Fruit fly (Drosophila melanogaster) whole organism, embryonic: ENCODE data around the gene CG13455.

Source experiments
- Ada2b ChIP-seq: fragments of 200-800 bp; sonication (Bioruptor generic); IDR thresholded peaks from 2 replicates; pipeline ENCODE4 v1.3.6; 2022; ENCODE audit warnings: missing biosample characterization, missing genetic modification characterization
- Bgb ChIP-seq: fragments of 200-800 bp; sonication (Bioruptor generic); IDR thresholded peaks from 2 replicates; pipeline ENCODE4 v1.3.6; 2022; ENCODE audit warnings: missing biosample characterization, missing genetic modification characterization; ENCODE audit not compliant: partially characterized antibody
- CG1024 ChIP-seq: fragments of 200-800 bp; sonication (Bioruptor generic); IDR thresholded peaks from 2 replicates; pipeline ENCODE4 v1.3.6; 2022; ENCODE audit warnings: missing biosample characterization, missing genetic modification characterization
- CG10267 ChIP-seq: fragments of 200-800 bp; sonication (Bioruptor generic); optimal IDR thresholded peaks from 2 replicates; lab custom pipeline; 2018; ENCODE audit warnings: missing biosample characterization, mild to moderate bottlenecking, missing genetic modification characterization, moderate library complexity
- CG10274 ChIP-seq: fragments of 200-800 bp; sonication (Bioruptor generic); optimal IDR thresholded peaks from 3 replicates; lab custom pipeline; 2017; ENCODE audit warnings: missing biosample characterization, mild to moderate bottlenecking, missing genetic modification characterization
- CG12659 ChIP-seq: fragments of 200-800 bp; sonication (Bioruptor generic); optimal IDR thresholded peaks from 3 replicates; lab custom pipeline; 2017; ENCODE audit warnings: mild to moderate bottlenecking, missing biosample characterization, missing genetic modification reagents, missing genetic modification characterization
- CG14860 ChIP-seq: fragments of 200-800 bp; sonication (Bioruptor generic); IDR thresholded peaks from 3 replicates; pipeline ENCODE4 v1.3.6; 2022; ENCODE audit warnings: missing biosample characterization, missing genetic modification characterization; ENCODE audit not compliant: partially characterized antibody
- CG17361 ChIP-seq: fragments of 200-800 bp; sonication (Bioruptor generic); IDR thresholded peaks from 3 replicates; pipeline ENCODE4 v1.3.6; 2022; ENCODE audit warnings: missing biosample characterization, missing genetic modification characterization
- CG17568 ChIP-seq: fragments of 200-800 bp; sonication (Bioruptor generic); optimal IDR thresholded peaks from 2 replicates; lab custom pipeline; 2018; ENCODE audit warnings: missing biosample characterization, mild to moderate bottlenecking, missing genetic modification characterization, moderate library complexity
- CG17912 ChIP-seq: fragments of 200-800 bp; sonication (Bioruptor generic); optimal IDR thresholded peaks from 2 replicates; lab custom pipeline; 2018; ENCODE audit warnings: missing biosample characterization, mild to moderate bottlenecking, missing genetic modification characterization
- CG30020 ChIP-seq: fragments of 200-800 bp; optimal IDR thresholded peaks from 2 replicates; lab custom pipeline; 2019; ENCODE audit warnings: missing biosample characterization, mild to moderate bottlenecking, missing genetic modification characterization, moderate library complexity
- CG31441 ChIP-seq: fragments of 200-800 bp; sonication (Bioruptor generic); IDR thresholded peaks from 2 replicates; pipeline ENCODE4 v1.3.6; 2022; ENCODE audit warnings: missing biosample characterization, missing genetic modification characterization
- CG32767 ChIP-seq: fragments of 200-800 bp; sonication (Bioruptor generic); IDR thresholded peaks from 2 replicates; pipeline ENCODE4 v1.3.6; 2022; ENCODE audit warnings: missing biosample characterization, missing genetic modification characterization
- CG6791 ChIP-seq: fragments of 200-800 bp; sonication (Bioruptor generic); IDR thresholded peaks from 3 replicates; pipeline ENCODE4 v1.3.6; 2022; ENCODE audit warnings: missing biosample characterization, missing genetic modification characterization; ENCODE audit not compliant: partially characterized antibody
- CG7357 ChIP-seq: fragments of 200-800 bp; sonication (Bioruptor generic); IDR thresholded peaks from 3 replicates; pipeline ENCODE4 v1.3.6; 2022; ENCODE audit warnings: missing biosample characterization, missing genetic modification characterization
- CG7839 ChIP-seq: fragments of 200-800 bp; sonication (Bioruptor generic); optimal IDR thresholded peaks from 3 replicates; lab custom pipeline; 2018; ENCODE audit warnings: missing biosample characterization, mild to moderate bottlenecking, missing genetic modification characterization, moderate library complexity
- CG8290 ChIP-seq, 3 experiments: fragments of 200-800 bp; sonication (Bioruptor generic); optimal IDR thresholded peaks; 2 replicates each; lab custom pipeline; 2016 to 2019; ENCODE audit warnings: missing biosample characterization in 3 of 3, missing genetic modification characterization in 3 of 3, mild to moderate bottlenecking in 2 of 3, moderate library complexity in 1 of 3
- Ets65A ChIP-seq: fragments of 200-800 bp; sonication (Bioruptor generic); peaks from one replicate; lab custom pipeline; 2016; ENCODE audit warnings: missing biosample characterization, missing genetic modification characterization
- Fer2 ChIP-seq: fragments of 200-800 bp; sonication (Bioruptor generic); optimal IDR thresholded peaks from 2 replicates; lab custom pipeline; 2018; ENCODE audit warnings: missing biosample characterization, mild to moderate bottlenecking, missing genetic modification characterization, moderate library complexity
- HHEX ChIP-seq: fragments of 200-800 bp; sonication (Bioruptor generic); optimal IDR thresholded peaks from 3 replicates; lab custom pipeline; 2017; ENCODE audit warnings: missing biosample characterization, mild to moderate bottlenecking, missing genetic modification characterization, missing genetic modification reagents
- Hey ChIP-seq: fragments of 200-800 bp; sonication (Bioruptor generic); optimal IDR thresholded peaks from 3 replicates; lab custom pipeline; 2018; ENCODE audit warnings: missing biosample characterization, mild to moderate bottlenecking, missing genetic modification characterization
- Meics ChIP-seq: fragments of 200-800 bp; sonication (Bioruptor generic); optimal IDR thresholded peaks from 2 replicates; lab custom pipeline; 2017; ENCODE audit warnings: missing biosample characterization, mild to moderate bottlenecking, missing genetic modification characterization
- Nf-YA ChIP-seq: fragments of 200-800 bp; sonication (Bioruptor generic); IDR thresholded peaks from 2 replicates; pipeline ENCODE4 v1.3.6; 2022; ENCODE audit warnings: missing biosample characterization, missing genetic modification characterization
- Ssrp ChIP-seq: fragments of 200-800 bp; sonication (Bioruptor generic); optimal IDR thresholded peaks from 2 replicates; lab custom pipeline; 2018; ENCODE audit warnings: missing biosample characterization, mild to moderate bottlenecking, missing genetic modification characterization, moderate library complexity
- Trl ChIP-seq, 3 experiments: fragments of >200 bp in 2 of 3; fragments of 200-800 bp in 1 of 3; sonication (Bioruptor generic) in 1 of 3; optimal IDR thresholded peaks; 2 replicates in 1 of 3; 3 replicates in 2 of 3; lab custom pipeline; 2016 to 2017; ENCODE audit warnings: missing biosample characterization in 1 of 3, missing genetic modification characterization in 1 of 3
- Xrp1 ChIP-seq: fragments of 200-800 bp; sonication (Bioruptor generic); IDR thresholded peaks from 2 replicates; pipeline ENCODE4 v1.3.6; 2022; ENCODE audit warnings: missing biosample characterization, missing genetic modification characterization
- amos ChIP-seq: fragments of 200-800 bp; sonication (Bioruptor generic); IDR thresholded peaks from 2 replicates; pipeline ENCODE4 v1.3.6; 2022; ENCODE audit warnings: missing biosample characterization, missing genetic modification characterization; ENCODE audit not compliant: partially characterized antibody
- bcd ChIP-seq: fragments of 200-800 bp; sonication (Bioruptor generic); optimal IDR thresholded peaks from 2 replicates; lab custom pipeline; 2017; ENCODE audit warnings: missing biosample characterization, mild to moderate bottlenecking, missing genetic modification characterization
- bigmax ChIP-seq: fragments of 200-800 bp; sonication (Bioruptor generic); optimal IDR thresholded peaks from 2 replicates; lab custom pipeline; 2018; ENCODE audit warnings: missing biosample characterization, mild to moderate bottlenecking, missing genetic modification characterization
- corto ChIP-seq: fragments of 200-800 bp; sonication (Bioruptor generic); optimal IDR thresholded peaks from 2 replicates; lab custom pipeline; 2016; ENCODE audit warnings: missing biosample characterization, mild to moderate bottlenecking, missing genetic modification characterization, moderate library complexity
- crol ChIP-seq: fragments of 200-800 bp; sonication (Bioruptor generic); IDR thresholded peaks from 2 replicates; pipeline ENCODE4 v1.3.6; 2022; ENCODE audit warnings: missing biosample characterization, missing genetic modification characterization
- danr ChIP-seq: fragments of 200-800 bp; sonication (Bioruptor generic); IDR thresholded peaks from 2 replicates; pipeline ENCODE4 v1.3.6; 2022; ENCODE audit warnings: missing biosample characterization, missing genetic modification characterization
- dati ChIP-seq: fragments of 200-800 bp; sonication (Bioruptor generic); IDR thresholded peaks from 2 replicates; pipeline ENCODE4 v1.3.6; 2022; ENCODE audit warnings: missing biosample characterization, missing genetic modification characterization
- en ChIP-seq: fragments of 200-800 bp; sonication (Bioruptor generic); optimal IDR thresholded peaks from 2 replicates; lab custom pipeline; 2016; ENCODE audit warnings: missing biosample characterization, missing genetic modification characterization
- fd96Cb ChIP-seq: fragments of 200-800 bp; sonication (Bioruptor generic); optimal IDR thresholded peaks from 2 replicates; lab custom pipeline; 2018; ENCODE audit warnings: missing biosample characterization, mild to moderate bottlenecking, missing genetic modification characterization, moderate library complexity
- gro ChIP-seq: fragments of 200-800 bp; sonication (Bioruptor generic); optimal IDR thresholded peaks from 2 replicates; lab custom pipeline; 2016; ENCODE audit warnings: missing biosample characterization, missing genetic modification characterization
- her ChIP-seq: fragments of 200-800 bp; sonication (Bioruptor generic); optimal IDR thresholded peaks from 2 replicates; lab custom pipeline; 2016; ENCODE audit warnings: missing biosample characterization, missing genetic modification characterization
- hkb ChIP-seq, 2 experiments: fragments of 200-800 bp in 1 of 2; fragments of >200 bp in 1 of 2; sonication (Bioruptor generic) in 1 of 2; IDR thresholded peaks in 1 of 2; optimal IDR thresholded peaks in 1 of 2; 2 replicates each; pipeline versions ENCODE4 v1.3.6 to Lab custom; 2017 to 2022; ENCODE audit warnings: missing biosample characterization in 1 of 2, missing genetic modification characterization in 1 of 2
- inv ChIP-seq: fragments of 200-800 bp; sonication (Bioruptor generic); IDR thresholded peaks from 2 replicates; pipeline ENCODE4 v1.3.6; 2022; ENCODE audit warnings: missing biosample characterization, missing genetic modification characterization; ENCODE audit not compliant: partially characterized antibody
- mirr ChIP-seq: fragments of 200-800 bp; sonication (Bioruptor generic); optimal IDR thresholded peaks from 3 replicates; lab custom pipeline; 2018; ENCODE audit warnings: missing biosample characterization, mild to moderate bottlenecking, missing genetic modification characterization
- p53 ChIP-seq: fragments of 200-800 bp; sonication (Bioruptor generic); optimal IDR thresholded peaks from 2 replicates; lab custom pipeline; 2016; ENCODE audit warnings: missing biosample characterization, missing genetic modification characterization
- pan ChIP-seq, 4 experiments: fragments of >200 bp in 3 of 4; fragments of 200-800 bp in 1 of 4; sonication (Bioruptor generic) in 1 of 4; optimal IDR thresholded peaks in 3 of 4; IDR thresholded peaks in 1 of 4; 2 replicates each; pipeline versions ENCODE4 v1.3.6 to Lab custom; 2017 to 2022; ENCODE audit warnings: missing biosample characterization in 2 of 4, missing genetic modification characterization in 2 of 4, mixed read lengths in 1 of 4
- peb ChIP-seq: fragments of 200-800 bp; sonication (Bioruptor generic); IDR thresholded peaks from 2 replicates; pipeline ENCODE4 v1.3.6; 2022; ENCODE audit warnings: missing biosample characterization, missing genetic modification characterization
- pfk ChIP-seq: fragments of 200-800 bp; sonication (Bioruptor generic); optimal IDR thresholded peaks from 2 replicates; lab custom pipeline; 2018; ENCODE audit warnings: missing biosample characterization, mild to moderate bottlenecking, missing genetic modification characterization, moderate library complexity
- sd ChIP-seq: fragments of 200-800 bp; sonication (Bioruptor generic); optimal IDR thresholded peaks from 3 replicates; lab custom pipeline; 2018; ENCODE audit warnings: missing biosample characterization, mild to moderate bottlenecking, missing genetic modification characterization, moderate library complexity
- slp2 ChIP-seq: fragments of 200-800 bp; sonication (Bioruptor generic); optimal IDR thresholded peaks from 2 replicates; lab custom pipeline; 2016; ENCODE audit warnings: missing biosample characterization, missing genetic modification characterization
- tll ChIP-seq, 2 experiments: fragments of 200-800 bp in 1 of 2; fragments of >200 bp in 1 of 2; sonication (Bioruptor generic) in 1 of 2; optimal IDR thresholded peaks; 2 replicates each; lab custom pipeline; 2017 to 2019; ENCODE audit warnings: missing biosample characterization in 2 of 2, missing genetic modification characterization in 2 of 2, mild to moderate bottlenecking in 1 of 2, moderate library complexity in 1 of 2
- wek ChIP-seq: fragments of 200-800 bp; sonication (Bioruptor generic); optimal IDR thresholded peaks from 3 replicates; lab custom pipeline; 2018; ENCODE audit warnings: missing biosample characterization, mild to moderate bottlenecking, missing genetic modification characterization, moderate library complexity

Gene CG13455

dm6 chr3L:15514405-15514804, 18.0 kb downstream of the CG13455 start (continued):
- TF ChIP-seq crol (peak; percentile 98), Fer2 (tag; lab: Kevin White, UChicago) (no peak), hkb (optimal IDR thresholded peaks at IDR 0.05; lab: Kevin White, UChicago) (no peak), hkb (GFP tag; IDR thresholded peaks at IDR 0.05; lab: Robert Waterston, UW) (0 out of 2 replicates have a peak, but pooled peaks have one; percentile 10), Xrp1 (GFP tag; lab: Robert Waterston, UW) (0 out of 2 replicates have a peak, but pooled peaks have one; percentile 10), CG32767 (GFP tag; lab: Robert Waterston, UW) (no peak), danr (GFP tag; lab: Robert Waterston, UW) (no peak), Ada2b (no peak), tll (GFP tag; optimal IDR thresholded peaks at IDR 0.05; lab: Kevin White, UChicago) (no peak), fd96Cb (tag; lab: Kevin White, UChicago) (no peak), wek (peak; percentile 50), amos (GFP tag; lab: Robert Waterston, UW) (no peak), her (GFP tag; lab: Kevin White, UChicago) (peak; percentile 35), CG10267 (no peak), Ssrp (tag; lab: Kevin White, UChicago) (no peak), bcd (GFP tag; lab: Kevin White, UChicago) (no peak), peb (GFP tag; lab: Robert Waterston, UW) (no peak), Meics (GFP tag; lab: Kevin White, UChicago) (no peak), corto (GFP tag; lab: Kevin White, UChicago) (no peak), sd (tag; lab: Kevin White, UChicago) (peak; percentile 90), CG14860 (no peak), CG17361 (GFP tag; lab: Robert Waterston, UW) (no peak), pan (optimal IDR thresholded peaks at IDR 0.05; lab: Kevin White, UChicago) (no peak), pan (GFP tag; optimal IDR thresholded peaks at IDR 0.05 in 1 of 2, IDR thresholded peaks at IDR 0.05 in 1 of 2) (no peak), inv (GFP tag; lab: Robert Waterston, UW) (no peak), Bgb (GFP tag; lab: Robert Waterston, UW) (no peak), HHEX (GFP tag; lab: Kevin White, UChicago) (no peak), CG31441 (no peak), Ets65A (no peak), p53 (GFP tag; lab: Kevin White, UChicago) (no peak), bigmax (no peak), CG10274 (GFP tag; lab: Kevin White, UChicago) (no peak), CG6791 (GFP tag; lab: Robert Waterston, UW) (no peak), CG7839 (tag; lab: Kevin White, UChicago) (no peak), CG12659 (GFP tag; lab: Kevin White, UChicago) (no peak), CG17912 (GFP tag; lab: Kevin White, UChicago) (no peak), mirr (GFP tag; lab: Kevin White, UChicago) (no peak), CG17568 (GFP tag; lab: Kevin White, UChicago) (no peak), Trl (optimal IDR thresholded peaks at IDR 0.05; lab: Kevin White, UChicago) (peak; percentile 94 to 97), Trl (GFP tag; optimal IDR thresholded peaks at IDR 0.05; lab: Kevin White, UChicago) (peak; percentile 17), Nf-YA (no peak), CG7357 (GFP tag; lab: Robert Waterston, UW) (no peak), CG8290 (GFP tag; optimal IDR thresholded peaks at IDR 0.05; lab: Kevin White, UChicago) (peak; percentile 6), CG8290 (tag; optimal IDR thresholded peaks at IDR 0.05; lab: Kevin White, UChicago) (peak in 1 of 2 experiments; percentile 19), en (GFP tag; lab: Kevin White, UChicago) (no peak), Hey (peak; percentile 78), gro (GFP tag; lab: Kevin White, UChicago) (peak; percentile 14), CG30020 (tag; lab: Kevin White, UChicago) (no peak), dati (GFP tag; lab: Robert Waterston, UW) (no peak), CG1024 (GFP tag; lab: Robert Waterston, UW) (no peak), slp2 (GFP tag; lab: Kevin White, UChicago) (no peak), pfk (no peak)
